Worm (Caenorhabditis elegans): ENCODE data around the gene gst-41.

DNA sequence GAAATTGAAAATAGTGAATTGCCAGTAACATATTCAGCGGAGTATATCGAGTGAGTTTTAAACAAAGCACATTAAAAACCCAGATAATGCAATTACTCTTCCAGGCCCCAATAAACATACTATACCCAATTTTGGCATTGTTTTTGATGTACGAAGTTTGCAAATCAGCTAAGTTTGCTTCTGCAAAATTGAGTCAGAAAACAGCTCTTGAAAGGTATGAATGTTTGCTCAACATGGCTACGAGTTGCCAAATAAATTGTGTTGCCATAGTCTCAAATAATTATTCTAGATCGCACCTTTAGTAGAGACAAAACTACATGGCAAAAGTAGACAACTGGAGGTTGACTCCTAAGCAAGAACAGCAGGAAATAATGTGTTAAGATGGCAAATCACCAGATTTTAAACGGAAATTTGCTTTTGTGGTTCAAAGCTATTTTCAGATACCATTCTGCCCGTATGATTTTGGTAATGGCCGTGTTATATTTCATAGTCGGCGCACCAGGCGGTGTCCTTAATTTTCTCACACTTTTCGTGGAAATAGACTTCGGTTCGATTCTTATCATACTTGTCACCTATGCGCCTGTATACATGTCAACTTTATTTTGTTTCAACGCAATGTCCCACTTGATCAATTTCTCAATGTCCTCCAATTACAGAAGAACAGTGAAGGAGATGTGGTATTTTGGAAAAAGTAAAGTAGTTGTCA lies 33.5 kb upstream of the gst-41 start:
- no peak for TF ChIP-seq ref-1 (GFP tag; conservative IDR thresholded peaks at IDR 0.05)
- TF ChIP-seq flt-1 (GFP tag; IDR thresholded peaks at IDR 0.05) = no peak
- TF ChIP-seq med-1 (GFP tag; optimal IDR thresholded peaks at IDR 0.05; ENCODE audit: insufficient read depth) = no peak
- no peak for TF ChIP-seq cog-1 (tag; optimal IDR thresholded peaks at IDR 0.05)
